Fruit fly (Drosophila melanogaster): ENCODE data around the gene hzg.

hzg gene

dm6 chr3L:16054095-16054494, 49.6 kb upstream of the hzg start (continued):
- 0 out of 3 replicates have a peak, but pooled peaks have one; percentile 22 for TF ChIP-seq CG34422 (GFP tag; IDR thresholded peaks at IDR 0.05)
- no peak for TF ChIP-seq dimm (GFP tag; IDR thresholded peaks at IDR 0.05)
- no peak for TF ChIP-seq ab (GFP tag; optimal IDR thresholded peaks at IDR 0.05)
- TF ChIP-seq repo (GFP tag; optimal IDR thresholded peaks at IDR 0.05) = no peak
- no peak for TF ChIP-seq CG6813 (GFP tag; optimal IDR thresholded peaks at IDR 0.05)
- peak; percentile 62 for TF ChIP-seq CG9437 (GFP tag; optimal IDR thresholded peaks at IDR 0.05)
- TF ChIP-seq H2.0 (GFP tag; IDR thresholded peaks at IDR 0.05) = no peak
- TF ChIP-seq CG1832 (GFP tag; optimal IDR thresholded peaks at IDR 0.05) = no peak
- no peak for TF ChIP-seq her (GFP tag; optimal IDR thresholded peaks at IDR 0.05)
- no peak for TF ChIP-seq hkb (optimal IDR thresholded peaks at IDR 0.05)
- peak; percentile 61 for TF ChIP-seq hkb (GFP tag; IDR thresholded peaks at IDR 0.05)
- peak; percentile 31; the same call in 1 of the 2 replicates for TF ChIP-seq Rfx (GFP tag; IDR thresholded peaks at IDR 0.05)
- no peak for TF ChIP-seq Fer2 (tag; optimal IDR thresholded peaks at IDR 0.05)
- peak; percentile 45 for TF ChIP-seq BtbVII (GFP tag; optimal IDR thresholded peaks at IDR 0.05)
- TF ChIP-seq CG9727 (GFP tag; optimal IDR thresholded peaks at IDR 0.05) = peak; percentile 64
- TF ChIP-seq aop (GFP tag; IDR thresholded peaks at IDR 0.05) = no peak
- no peak for TF ChIP-seq CG15514 (GFP tag; optimal IDR thresholded peaks at IDR 0.05)
- peak; percentile 49 for TF ChIP-seq CG3281 (GFP tag; optimal IDR thresholded peaks at IDR 0.05)
- peak; percentile 18; the same call in 1 of the 2 replicates for TF ChIP-seq HLH3B (GFP tag; IDR thresholded peaks at IDR 0.05)
- TF ChIP-seq tll (GFP tag; optimal IDR thresholded peaks at IDR 0.05) = no peak
- TF ChIP-seq run (tag; optimal IDR thresholded peaks at IDR 0.05) = peak; percentile 12
- TF ChIP-seq dpn (GFP tag; optimal IDR thresholded peaks at IDR 0.05) = peak in 1 of 2 experiments; percentile 38
- TF ChIP-seq CG10321 (GFP tag; IDR thresholded peaks at IDR 0.05) = no peak
- TF ChIP-seq ac (GFP tag; optimal IDR thresholded peaks at IDR 0.05) = no peak
- no peak for TF ChIP-seq CG6765 (GFP tag; optimal IDR thresholded peaks at IDR 0.05)
- no peak for TF ChIP-seq p53 (GFP tag; optimal IDR thresholded peaks at IDR 0.05)
- no peak for TF ChIP-seq pzg (GFP tag; optimal IDR thresholded peaks at IDR 0.05)
- no peak for TF ChIP-seq CG12071 (GFP tag; optimal IDR thresholded peaks at IDR 0.05)
- peak in 1 of 2 experiments; percentile 83 for TF ChIP-seq Hr51 (GFP tag; optimal IDR thresholded peaks at IDR 0.05)
- no peak for TF ChIP-seq sim (GFP tag; IDR thresholded peaks at IDR 0.05)
- peak; percentile 80 for TF ChIP-seq nmo (GFP tag; optimal IDR thresholded peaks at IDR 0.05)
- no peak for TF ChIP-seq ftz-f1 (GFP tag; optimal IDR thresholded peaks at IDR 0.05)
- peak; percentile 40; the same call in 2 of the 3 replicates for TF ChIP-seq row (GFP tag; IDR thresholded peaks at IDR 0.05)
- 0 out of 2 replicates have a peak, but pooled peaks have one; percentile 5 for TF ChIP-seq ttk (GFP tag; IDR thresholded peaks at IDR 0.05)
- peak; percentile 10 to 27 for TF ChIP-seq chif (GFP tag; optimal IDR thresholded peaks at IDR 0.05)
- TF ChIP-seq eve (GFP tag; optimal IDR thresholded peaks at IDR 0.05) = no peak
- TF ChIP-seq zen2 (GFP tag; IDR thresholded peaks at IDR 0.05; ENCODE audit: partially characterized antibody) = no peak
- no peak for TF ChIP-seq CkIIα-i1 (GFP tag; IDR thresholded peaks at IDR 0.05)
- no peak for TF ChIP-seq cas (GFP tag; IDR thresholded peaks at IDR 0.05)
- TF ChIP-seq Atf-2 (GFP tag; optimal IDR thresholded peaks at IDR 0.05) = no peak
- no peak for TF ChIP-seq CG1603 (tag; optimal IDR thresholded peaks at IDR 0.05)
- no peak for TF ChIP-seq Dad (GFP tag; optimal IDR thresholded peaks at IDR 0.05)
- no peak for TF ChIP-seq Opbp (GFP tag; IDR thresholded peaks at IDR 0.05; ENCODE audit: partially characterized antibody)
- TF ChIP-seq nerfin-1 (tag; optimal IDR thresholded peaks at IDR 0.05) = peak; percentile 14
- no peak for TF ChIP-seq Hand (GFP tag; optimal IDR thresholded peaks at IDR 0.05)
- TF ChIP-seq CG11560 (tag; IDR thresholded peaks at IDR 0.05) = no peak
- TF ChIP-seq Ets65A (GFP tag) = peak; percentile 58
- peak; percentile 49 for TF ChIP-seq PHDP (tag; optimal IDR thresholded peaks at IDR 0.05)
- peak; percentile 6 for TF ChIP-seq sug (tag; optimal IDR thresholded peaks at IDR 0.05)
- TF ChIP-seq CG2678 (tag; optimal IDR thresholded peaks at IDR 0.05) = peak; percentile 66
- TF ChIP-seq CG2199 (GFP tag; IDR thresholded peaks at IDR 0.05) = no peak
